Worm (Caenorhabditis elegans): ENCODE data around the gene D2096.10.

D2096.10 gene

DNA sequence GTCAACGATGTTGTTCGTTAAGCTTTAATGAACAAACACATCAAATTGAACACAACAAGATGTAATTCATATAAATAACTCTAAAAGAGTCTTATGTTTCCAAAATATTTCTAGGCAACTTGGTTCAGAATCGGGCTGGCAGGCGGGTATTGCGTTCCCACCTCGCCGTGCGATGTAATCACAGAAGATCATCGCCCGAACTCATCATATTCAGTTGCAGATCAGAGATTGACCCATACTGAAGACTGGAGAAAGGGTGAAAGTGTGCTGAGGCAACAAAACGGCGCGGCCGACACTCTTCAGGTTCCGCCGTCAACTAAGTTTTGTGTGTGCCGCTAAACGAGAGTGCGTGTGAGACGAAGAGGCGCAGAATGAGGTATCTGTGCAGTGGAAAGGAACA lies 39.5 kb upstream of the D2096.10 start (continued):
- 0 out of 2 replicates have a peak, but pooled peaks have one; percentile 25 for TF ChIP-seq C06A6.2 (GFP tag; conservative IDR thresholded peaks at IDR 0.05)
- TF ChIP-seq pha-4 (tag; optimal IDR thresholded peaks at IDR 0.05), result no peak
- peak; percentile 87 for TF ChIP-seq Y53G8AR.9 (GFP tag; conservative IDR thresholded peaks at IDR 0.05)
- peak; percentile 81 for TF ChIP-seq F33H1.4 (GFP tag; IDR thresholded peaks at IDR 0.05)
- peak; percentile 99 for TF ChIP-seq pbrm-1 (GFP tag; IDR thresholded peaks at IDR 0.05)
- peak; percentile 85 for TF ChIP-seq lin-54 (GFP tag; optimal IDR thresholded peaks at IDR 0.05)
- peak; percentile 85 for TF ChIP-seq B0019.2 (GFP tag; conservative IDR thresholded peaks at IDR 0.05)
- peak; percentile 55 for TF ChIP-seq F57A8.1 (GFP tag; optimal IDR thresholded peaks at IDR 0.05)
- TF ChIP-seq ztf-26 (tag; optimal IDR thresholded peaks at IDR 0.05), result peak; percentile 77
- TF ChIP-seq ccch-3 (GFP tag; optimal IDR thresholded peaks at IDR 0.05), result no peak
- TF ChIP-seq lin-40 (tag; optimal IDR thresholded peaks at IDR 0.05), result peak; percentile 85
- no peak for TF ChIP-seq mxl-1 (tag; optimal IDR thresholded peaks at IDR 0.05)
- no peak for TF ChIP-seq nhr-179 (tag; optimal IDR thresholded peaks at IDR 0.05)
- no peak for TF ChIP-seq nhr-120 (GFP tag; IDR thresholded peaks at IDR 0.05)
- no peak for TF ChIP-seq aptf-2 (GFP tag; conservative IDR thresholded peaks at IDR 0.05)
- TF ChIP-seq F22D6.2 (tag; optimal IDR thresholded peaks at IDR 0.05), result peak; percentile 34
- TF ChIP-seq lin-35 (GFP tag; optimal IDR thresholded peaks at IDR 0.05), result peak in 1 of 3 experiments; percentile 20
- TF ChIP-seq repo-1 (tag; optimal IDR thresholded peaks at IDR 0.05), result peak; percentile 90
- TF ChIP-seq hrde-1 (tag; optimal IDR thresholded peaks at IDR 0.05; ENCODE audit: borderline replicate concordance), result peak; percentile 56
- peak; percentile 59 for TF ChIP-seq fkh-3 (tag; optimal IDR thresholded peaks at IDR 0.05)
- no peak for TF ChIP-seq ceh-40 (GFP tag; IDR thresholded peaks at IDR 0.05)
- peak; percentile 46 for TF ChIP-seq efl-1 (GFP tag; optimal IDR thresholded peaks at IDR 0.05)
- peak; percentile 58 for TF ChIP-seq gei-17 (GFP tag; optimal IDR thresholded peaks at IDR 0.05)
- no peak for TF ChIP-seq ztf-6 (GFP tag; IDR thresholded peaks at IDR 0.05)
- no peak for TF ChIP-seq ceh-27 (GFP tag; optimal IDR thresholded peaks at IDR 0.05)
- no peak for TF ChIP-seq ceh-58 (GFP tag; IDR thresholded peaks at IDR 0.05)
- 0 out of 2 replicates have a peak, but pooled peaks have one; percentile 35 for TF ChIP-seq egl-18 (GFP tag; IDR thresholded peaks at IDR 0.05)
- TF ChIP-seq lsl-1 (GFP tag; optimal IDR thresholded peaks at IDR 0.05), result peak; percentile 87
- peak; percentile 58 for TF ChIP-seq athp-1 (tag; optimal IDR thresholded peaks at IDR 0.05)
- TF ChIP-seq T07F8.4 (tag; optimal IDR thresholded peaks at IDR 0.05), result peak; percentile 66
- TF ChIP-seq madf-10 (tag; optimal IDR thresholded peaks at IDR 0.05), result peak; percentile 75
- peak; percentile 84 for TF ChIP-seq mcd-1 (GFP tag; IDR thresholded peaks at IDR 0.05)
- TF ChIP-seq lin-26 (GFP tag; IDR thresholded peaks at IDR 0.05), result no peak
- TF ChIP-seq mel-28 (tag; optimal IDR thresholded peaks at IDR 0.05; ENCODE audit: borderline replicate concordance), result no peak
- peak; percentile 99 for TF ChIP-seq snpc-4 (GFP tag; optimal IDR thresholded peaks at IDR 0.05)
- peak; percentile 99 to 100 (median 99) for TF ChIP-seq snpc-4 (tag; optimal IDR thresholded peaks at IDR 0.05)
- TF ChIP-seq let-607 (tag; optimal IDR thresholded peaks at IDR 0.05), result peak; percentile 33 to 72
- TF ChIP-seq ZK185.1 (tag; optimal IDR thresholded peaks at IDR 0.05; ENCODE audit: poor library complexity, severe bottlenecking), result peak; percentile 85

DNA sequence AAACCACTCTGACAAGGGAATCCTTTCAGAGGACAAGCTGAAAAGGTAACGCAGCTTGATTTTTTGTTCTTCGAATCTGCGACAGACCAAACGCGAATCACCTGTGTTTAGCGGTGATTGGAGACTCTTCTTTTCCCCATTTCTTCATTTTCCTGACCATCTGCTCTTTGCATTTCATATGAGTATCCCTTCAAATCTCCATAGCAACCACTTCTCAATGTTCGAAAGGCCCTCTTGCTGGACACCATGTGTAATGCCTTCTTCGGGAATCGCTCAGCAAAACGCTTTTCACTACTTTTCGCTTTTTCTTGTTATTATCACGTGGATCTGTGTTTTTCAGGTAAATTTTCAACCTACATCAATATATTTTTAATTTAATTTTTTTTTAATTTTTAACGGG lies 37.5 kb upstream of the D2096.10 start, which contains the start of the genes T26A8.3 and tmem-231:
Gene T26A8.3 (minus strand): TSS at position 101 of the 400 bp plus-strand sequence.
Gene tmem-231 (plus strand): TSS at position 249 of the 400 bp plus-strand sequence.
- no peak for TF ChIP-seq cebp-1 (GFP tag; IDR thresholded peaks at IDR 0.05)
- TF ChIP-seq cebp-1 (tag; optimal IDR thresholded peaks at IDR 0.05), result no peak
- TF ChIP-seq lsy-27 (tag; optimal IDR thresholded peaks at IDR 0.05; ENCODE audit: borderline replicate concordance, insufficient read depth), result no peak
- no peak for TF ChIP-seq dox-1 (GFP tag; IDR thresholded peaks at IDR 0.05)
- no peak for TF ChIP-seq B0035.1 (tag; optimal IDR thresholded peaks at IDR 0.05)
- no peak for TF ChIP-seq dpff-1 (tag; optimal IDR thresholded peaks at IDR 0.05)
- no peak for TF ChIP-seq snpc-1.3 (tag; optimal IDR thresholded peaks at IDR 0.05; ENCODE audit: insufficient read depth)
- no peak for TF ChIP-seq egrh-3 (GFP tag; IDR thresholded peaks at IDR 0.05)

Measured in whole organism, young adult.